Worm (Caenorhabditis elegans): ENCODE data around the gene F25B4.4.

Gene F25B4.4

DNA sequence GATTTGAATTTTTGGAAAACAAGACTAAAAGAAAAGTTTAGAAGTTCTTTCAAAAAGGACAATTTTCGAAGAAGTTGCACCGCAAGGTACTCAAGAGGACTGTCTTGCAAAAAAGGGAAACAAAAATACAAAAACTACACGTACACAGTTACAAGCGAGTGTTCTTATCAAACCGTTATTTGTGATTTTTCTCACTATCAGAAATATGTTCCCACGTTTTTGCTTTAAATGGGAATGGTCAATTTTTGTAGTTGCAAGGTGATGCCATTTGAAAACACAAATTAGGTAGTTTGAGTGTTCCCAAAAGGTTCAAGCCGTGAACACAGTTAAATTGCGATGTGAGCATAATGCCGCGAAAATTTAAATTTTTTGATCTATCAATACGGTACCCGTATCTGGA, 11.5 kb downstream of the F25B4.4 start:
- TF ChIP-seq klf-2 (GFP tag; conservative IDR thresholded peaks at IDR 0.05): no peak
- no peak for TF ChIP-seq T22C8.4 (GFP tag; IDR thresholded peaks at IDR 0.05)
- no peak for TF ChIP-seq ztf-23 (GFP tag; IDR thresholded peaks at IDR 0.05)
- TF ChIP-seq flt-1 (GFP tag; IDR thresholded peaks at IDR 0.05): no peak
- TF ChIP-seq cog-1 (tag; optimal IDR thresholded peaks at IDR 0.05): no peak
- TF ChIP-seq ztf-29 (GFP tag; IDR thresholded peaks at IDR 0.05): no peak
- no peak for TF ChIP-seq med-1 (GFP tag; optimal IDR thresholded peaks at IDR 0.05; ENCODE audit: insufficient read depth)
- no peak for TF ChIP-seq ref-1 (GFP tag; conservative IDR thresholded peaks at IDR 0.05)
- TF ChIP-seq tab-1 (GFP tag; IDR thresholded peaks at IDR 0.05): no peak

DNA sequence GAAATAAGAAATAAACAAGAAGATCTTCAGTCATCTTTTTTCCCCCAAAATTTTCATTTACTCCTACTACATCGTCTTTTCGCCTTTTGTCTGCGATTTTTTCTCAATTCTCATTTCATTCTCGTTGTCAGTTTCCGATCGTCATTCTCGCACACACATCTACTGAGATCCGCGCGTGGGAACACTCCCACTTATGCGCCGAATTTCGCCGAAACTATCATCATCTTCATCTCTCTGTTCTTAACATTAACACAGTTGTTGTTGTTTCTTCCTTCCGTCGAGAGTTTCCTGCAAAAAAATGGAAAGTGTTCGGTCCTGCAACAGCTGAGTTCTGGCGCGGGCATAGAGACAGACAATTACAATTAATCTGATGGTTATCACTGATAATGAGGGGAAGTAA, 12.9 kb downstream of the F25B4.4 start:
- TF ChIP-seq tab-1 (GFP tag; IDR thresholded peaks at IDR 0.05) (no peak), ref-1 (GFP tag; conservative IDR thresholded peaks at IDR 0.05) (no peak), flt-1 (GFP tag; IDR thresholded peaks at IDR 0.05) (no peak), klf-2 (GFP tag; conservative IDR thresholded peaks at IDR 0.05) (no peak), T22C8.4 (GFP tag; IDR thresholded peaks at IDR 0.05) (no peak)

DNA sequence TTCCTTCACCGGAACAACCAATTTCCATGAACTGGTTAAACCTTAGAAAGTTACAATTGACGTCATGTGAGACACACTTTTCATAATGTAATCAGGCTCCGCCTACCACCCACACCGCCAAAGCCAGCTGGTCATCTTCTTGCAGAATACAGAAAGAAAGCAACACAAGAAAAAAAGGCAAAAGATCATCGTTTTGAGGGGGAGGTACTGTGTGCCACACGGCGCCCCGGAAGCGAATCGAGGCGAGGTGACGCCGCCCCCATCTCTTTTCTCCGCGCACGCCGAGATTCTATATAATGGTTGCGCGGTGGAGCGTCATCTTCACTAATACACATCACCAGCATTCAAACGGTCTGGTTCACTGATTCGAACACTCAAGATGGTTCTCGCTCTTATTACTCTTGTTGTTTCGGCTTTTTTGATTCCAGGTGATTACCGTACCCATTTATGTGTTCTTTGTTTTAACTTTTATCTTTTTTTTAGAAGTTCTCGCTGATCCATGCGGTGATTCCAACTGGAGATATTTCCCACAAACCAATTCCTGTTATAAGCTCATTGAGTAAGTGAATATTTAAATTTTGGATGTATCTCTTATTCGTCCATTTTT, 15.3 kb downstream of the F25B4.4 start, which contains the start of gene clec-1:
clec-1 (plus strand) TSS at position 320 of the 607 bp plus-strand sequence.
- TF ChIP-seq cog-1 (tag; optimal IDR thresholded peaks at IDR 0.05): no peak
- TF ChIP-seq ref-1 (GFP tag; conservative IDR thresholded peaks at IDR 0.05): no peak
- TF ChIP-seq ztf-23 (GFP tag; IDR thresholded peaks at IDR 0.05): no peak
- TF ChIP-seq tab-1 (GFP tag; IDR thresholded peaks at IDR 0.05): no peak
- no peak for TF ChIP-seq klf-2 (GFP tag; conservative IDR thresholded peaks at IDR 0.05)
- TF ChIP-seq ztf-29 (GFP tag; IDR thresholded peaks at IDR 0.05): no peak
- TF ChIP-seq T22C8.4 (GFP tag; IDR thresholded peaks at IDR 0.05): no peak
- TF ChIP-seq med-1 (GFP tag; optimal IDR thresholded peaks at IDR 0.05; ENCODE audit: insufficient read depth): no peak
- no peak for TF ChIP-seq flt-1 (GFP tag; IDR thresholded peaks at IDR 0.05)

DNA sequence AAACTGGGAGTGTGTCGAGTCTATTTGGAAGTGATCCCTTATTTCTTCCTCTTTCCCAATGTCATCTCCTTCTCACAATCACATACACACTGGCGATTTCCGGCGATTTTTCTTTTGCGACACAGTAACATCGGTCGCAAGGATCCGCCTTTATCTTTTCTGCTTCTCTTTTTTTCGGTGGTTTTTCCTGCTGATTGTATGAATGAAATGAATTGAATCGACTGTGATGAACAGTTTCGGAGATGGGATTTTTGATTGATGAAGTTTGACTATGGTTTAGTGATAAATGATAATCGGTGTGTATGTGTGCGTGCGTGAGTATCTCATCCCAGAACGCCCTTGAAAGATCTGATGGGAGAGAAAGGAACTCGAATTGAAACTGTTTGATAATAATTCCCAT, 16.4 kb downstream of the F25B4.4 start:
- no peak for TF ChIP-seq ztf-23 (GFP tag; IDR thresholded peaks at IDR 0.05)
- TF ChIP-seq flt-1 (GFP tag; IDR thresholded peaks at IDR 0.05): no peak
- no peak for TF ChIP-seq ztf-29 (GFP tag; IDR thresholded peaks at IDR 0.05)
- no peak for TF ChIP-seq T22C8.4 (GFP tag; IDR thresholded peaks at IDR 0.05)
- TF ChIP-seq klf-2 (GFP tag; conservative IDR thresholded peaks at IDR 0.05): no peak
- TF ChIP-seq tab-1 (GFP tag; IDR thresholded peaks at IDR 0.05): no peak
- TF ChIP-seq cog-1 (tag; optimal IDR thresholded peaks at IDR 0.05): no peak
- TF ChIP-seq ref-1 (GFP tag; conservative IDR thresholded peaks at IDR 0.05): no peak
- no peak for TF ChIP-seq med-1 (GFP tag; optimal IDR thresholded peaks at IDR 0.05; ENCODE audit: insufficient read depth)

DNA sequence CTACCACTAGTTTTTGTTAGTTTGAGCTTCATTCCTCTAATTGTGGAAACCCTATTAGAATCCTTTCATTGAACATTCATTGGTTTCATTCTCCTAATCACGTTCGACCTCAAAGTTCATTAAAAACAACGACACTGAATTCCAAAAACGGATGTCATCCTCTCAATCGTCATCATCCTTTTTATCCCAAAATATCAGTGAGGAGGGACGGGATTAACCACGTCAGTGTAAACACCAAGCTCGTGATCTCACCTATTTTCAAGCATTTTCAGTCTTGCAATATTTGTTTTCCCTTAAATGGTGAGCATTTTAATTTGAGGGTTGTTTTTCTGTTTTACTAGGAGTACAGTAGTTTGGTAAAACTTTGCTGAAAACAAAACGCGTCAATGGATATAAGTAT, 19.8 kb downstream of the F25B4.4 start:
- TF ChIP-seq T22C8.4 (GFP tag; IDR thresholded peaks at IDR 0.05) (no peak), tab-1 (GFP tag; IDR thresholded peaks at IDR 0.05) (no peak), flt-1 (GFP tag; IDR thresholded peaks at IDR 0.05) (no peak), med-1 (GFP tag; optimal IDR thresholded peaks at IDR 0.05; ENCODE audit: insufficient read depth) (no peak), ztf-23 (GFP tag; IDR thresholded peaks at IDR 0.05) (no peak), klf-2 (GFP tag; conservative IDR thresholded peaks at IDR 0.05) (no peak), ztf-29 (GFP tag; IDR thresholded peaks at IDR 0.05) (no peak), cog-1 (tag; optimal IDR thresholded peaks at IDR 0.05) (no peak), ref-1 (GFP tag; conservative IDR thresholded peaks at IDR 0.05) (no peak)

DNA sequence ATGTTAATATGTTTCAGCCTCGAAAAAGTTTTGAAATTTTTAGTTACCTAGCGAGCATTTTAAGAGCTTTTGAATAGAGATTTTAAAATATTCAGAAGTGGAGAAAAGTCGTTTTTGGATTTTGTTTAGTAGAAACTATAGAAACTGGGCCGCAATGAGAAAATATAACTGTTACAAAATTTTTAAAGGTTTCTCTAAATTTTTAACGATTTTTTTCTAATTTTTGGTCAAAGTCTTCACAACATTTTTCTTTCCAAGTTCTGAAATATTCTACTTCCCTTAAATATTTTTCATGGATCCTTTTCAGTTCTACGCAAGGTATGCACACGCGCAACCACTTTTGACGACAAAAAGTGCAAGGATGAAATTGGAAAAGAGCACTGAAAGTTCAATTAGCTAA, 20.8 kb downstream of the F25B4.4 start, which contains the start of gene peli-1:
peli-1 (plus strand) TSS at position 301 of the 400 bp plus-strand sequence.
- TF ChIP-seq T22C8.4 (GFP tag; IDR thresholded peaks at IDR 0.05) (no peak), med-1 (GFP tag; optimal IDR thresholded peaks at IDR 0.05; ENCODE audit: insufficient read depth) (no peak), ztf-23 (GFP tag; IDR thresholded peaks at IDR 0.05) (no peak), flt-1 (GFP tag; IDR thresholded peaks at IDR 0.05) (no peak), ztf-29 (GFP tag; IDR thresholded peaks at IDR 0.05) (no peak), tab-1 (GFP tag; IDR thresholded peaks at IDR 0.05) (no peak), klf-2 (GFP tag; conservative IDR thresholded peaks at IDR 0.05) (no peak), ref-1 (GFP tag; conservative IDR thresholded peaks at IDR 0.05) (no peak), cog-1 (tag; optimal IDR thresholded peaks at IDR 0.05) (no peak)

DNA sequence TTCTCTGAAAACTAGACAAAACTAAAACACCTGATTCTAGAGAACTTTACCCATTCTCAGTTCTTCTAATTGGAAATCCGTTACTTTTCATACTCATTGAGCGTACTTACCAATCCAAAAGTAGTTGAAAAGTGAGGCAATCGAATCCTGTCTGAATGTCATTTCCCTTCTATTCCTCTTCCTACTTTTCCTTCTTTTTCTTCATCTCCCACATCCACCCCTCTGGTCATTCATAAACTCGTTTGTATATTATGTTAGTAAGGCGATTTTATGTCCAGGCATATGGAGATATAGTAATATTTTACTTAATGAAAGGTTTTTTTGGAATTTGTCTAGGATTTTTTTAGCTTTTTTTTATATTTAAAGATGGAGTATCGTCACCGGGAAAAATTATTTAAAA, 23.7 kb downstream of the F25B4.4 start:
- TF ChIP-seq tab-1 (GFP tag; IDR thresholded peaks at IDR 0.05) (no peak), ztf-23 (GFP tag; IDR thresholded peaks at IDR 0.05) (no peak), T22C8.4 (GFP tag; IDR thresholded peaks at IDR 0.05) (no peak), med-1 (GFP tag; optimal IDR thresholded peaks at IDR 0.05; ENCODE audit: insufficient read depth) (no peak), klf-2 (GFP tag; conservative IDR thresholded peaks at IDR 0.05) (no peak), ref-1 (GFP tag; conservative IDR thresholded peaks at IDR 0.05) (no peak), ztf-29 (GFP tag; IDR thresholded peaks at IDR 0.05) (no peak), flt-1 (GFP tag; IDR thresholded peaks at IDR 0.05) (no peak), cog-1 (tag; optimal IDR thresholded peaks at IDR 0.05) (no peak)

DNA sequence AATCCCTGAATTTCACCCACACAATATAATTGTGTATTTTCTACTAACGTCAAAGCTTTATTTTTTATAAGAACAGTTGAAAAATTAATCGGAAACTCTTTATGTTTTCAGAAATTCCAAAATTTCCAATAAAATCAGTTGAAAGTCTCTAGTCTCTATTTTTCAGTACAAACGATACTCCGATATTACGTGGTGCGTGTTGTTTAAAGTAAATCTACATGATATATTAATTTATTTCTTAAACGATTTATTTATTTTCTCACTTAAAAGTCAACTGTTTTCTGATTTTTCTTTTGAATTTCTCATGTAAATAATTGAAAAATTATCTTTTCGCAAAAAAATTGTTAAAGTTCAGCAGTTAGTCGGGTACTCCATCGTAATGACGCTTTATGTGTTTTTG, 27.5 kb downstream of the F25B4.4 start:
- TF ChIP-seq ztf-23 (GFP tag; IDR thresholded peaks at IDR 0.05): no peak
- TF ChIP-seq cog-1 (tag; optimal IDR thresholded peaks at IDR 0.05): no peak
- TF ChIP-seq ztf-29 (GFP tag; IDR thresholded peaks at IDR 0.05): no peak
- no peak for TF ChIP-seq ref-1 (GFP tag; conservative IDR thresholded peaks at IDR 0.05)
- TF ChIP-seq flt-1 (GFP tag; IDR thresholded peaks at IDR 0.05): no peak
- TF ChIP-seq klf-2 (GFP tag; conservative IDR thresholded peaks at IDR 0.05): no peak
- TF ChIP-seq T22C8.4 (GFP tag; IDR thresholded peaks at IDR 0.05): no peak
- TF ChIP-seq tab-1 (GFP tag; IDR thresholded peaks at IDR 0.05): no peak
- no peak for TF ChIP-seq med-1 (GFP tag; optimal IDR thresholded peaks at IDR 0.05; ENCODE audit: insufficient read depth)

DNA sequence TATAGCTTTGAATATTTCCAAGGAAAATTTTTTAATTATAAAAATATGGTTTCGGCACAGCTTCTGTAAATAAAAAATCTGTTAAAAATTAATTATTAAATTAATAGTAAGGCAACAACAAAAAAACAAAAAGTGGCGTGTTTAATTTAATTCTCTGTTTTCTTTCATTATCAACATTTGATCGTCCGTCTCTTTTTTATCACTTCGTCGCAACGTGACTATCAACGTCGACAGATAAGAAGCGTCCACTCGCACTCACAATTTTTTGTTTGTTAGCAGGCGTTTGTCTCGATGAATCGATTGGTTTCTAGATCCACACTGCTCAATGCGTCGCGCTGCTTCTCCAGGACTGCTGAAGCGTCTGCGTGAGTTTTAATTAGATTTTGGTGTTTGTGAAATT, 28.0 kb downstream of the F25B4.4 start, which contains the start of gene gcst-1:
gcst-1 (plus strand) TSS at position 277 of the 400 bp plus-strand sequence.
- TF ChIP-seq med-1 (GFP tag; optimal IDR thresholded peaks at IDR 0.05; ENCODE audit: insufficient read depth): no peak
- TF ChIP-seq tab-1 (GFP tag; IDR thresholded peaks at IDR 0.05): no peak

DNA sequence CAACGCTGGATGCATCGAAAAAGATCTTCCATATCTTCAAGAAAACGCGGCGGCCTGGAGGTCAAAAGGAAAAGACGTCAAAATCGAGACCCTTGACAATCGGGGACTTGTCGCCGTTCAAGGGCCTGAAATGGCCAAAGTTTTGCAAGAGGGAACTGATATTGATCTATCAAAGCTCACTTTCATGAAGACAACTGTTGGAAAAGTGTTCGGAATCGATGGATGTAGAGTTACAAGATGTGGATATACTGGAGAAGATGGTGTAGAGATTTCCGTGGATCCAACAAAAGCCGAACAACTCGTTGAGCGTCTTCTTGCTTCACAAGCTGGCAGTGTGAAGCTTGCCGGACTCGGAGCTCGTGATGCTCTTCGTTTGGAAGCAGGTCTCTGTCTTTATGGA, 28.8 kb downstream of the F25B4.4 start:
- no peak for TF ChIP-seq tab-1 (GFP tag; IDR thresholded peaks at IDR 0.05)
- no peak for TF ChIP-seq ztf-23 (GFP tag; IDR thresholded peaks at IDR 0.05)
- TF ChIP-seq cog-1 (tag; optimal IDR thresholded peaks at IDR 0.05): no peak
- no peak for TF ChIP-seq ref-1 (GFP tag; conservative IDR thresholded peaks at IDR 0.05)
- no peak for TF ChIP-seq med-1 (GFP tag; optimal IDR thresholded peaks at IDR 0.05; ENCODE audit: insufficient read depth)
- TF ChIP-seq klf-2 (GFP tag; conservative IDR thresholded peaks at IDR 0.05): no peak
- no peak for TF ChIP-seq T22C8.4 (GFP tag; IDR thresholded peaks at IDR 0.05)
- no peak for TF ChIP-seq flt-1 (GFP tag; IDR thresholded peaks at IDR 0.05)
- TF ChIP-seq ztf-29 (GFP tag; IDR thresholded peaks at IDR 0.05): no peak

All from whole organism, midembryonic.